Worm (Caenorhabditis elegans) whole organism, L1 larva: ENCODE results near the gene Y48G9A.7.

ENCODE experiments used
- C16A3.4 ChIP-seq: fragments of 150-350 bp; optimal IDR thresholded peaks from 2 replicates; lab custom pipeline; 2014; ENCODE audit warnings: missing biosample characterization, missing genetic modification characterization
- alr-1 ChIP-seq: fragments of 200-800 bp; sonication (Bioruptor generic); optimal IDR thresholded peaks from 2 replicates; lab custom pipeline; 2018; ENCODE audit warnings: borderline replicate concordance, mild to moderate bottlenecking, missing genetic modification characterization, missing compliant biosample characterization
- aly-2 ChIP-seq: fragments of 150-350 bp; optimal IDR thresholded peaks from 2 replicates; lab custom pipeline; 2014; ENCODE audit warnings: missing biosample characterization, missing genetic modification characterization
- ama-1 ChIP-seq: fragments of 150-350 bp; optimal IDR thresholded peaks from 2 replicates; lab custom pipeline; 2014
- blmp-1 ChIP-seq: fragments of 150-350 bp; optimal IDR thresholded peaks from 2 replicates; lab custom pipeline; 2014; ENCODE audit warnings: missing biosample characterization, missing genetic modification characterization
- ceh-82 ChIP-seq, 3 experiments: fragments of 150-350 bp in 1 of 3; sonication (generic microtip) in 2 of 3; optimal IDR thresholded peaks; 2 replicates each; lab custom pipeline; 2014 to 2017; ENCODE audit warnings: missing biosample characterization in 3 of 3, missing genetic modification characterization in 3 of 3
- ceh-88 ChIP-seq: fragments of 200-800 bp; sonication (Bioruptor generic); IDR thresholded peaks from 2 replicates; pipeline ENCODE4 v1.3.6; 2022; ENCODE audit warnings: missing genetic modification characterization, missing compliant biosample characterization
- ceh-90 ChIP-seq: sonication (generic microtip); optimal IDR thresholded peaks from 2 replicates; lab custom pipeline; 2016; ENCODE audit warnings: missing genetic modification characterization, missing compliant biosample characterization
- efl-1 ChIP-seq, 4 experiments: fragments of 150-350 bp; optimal IDR thresholded peaks in 3 of 4; peaks in 1 of 4; 1 replicate in 1 of 4; 2 replicates in 3 of 4; lab custom pipeline; 2014; ENCODE audit warnings: missing biosample characterization in 2 of 4, missing genetic modification characterization in 2 of 4, missing genetic modification reagents in 2 of 4
- egl-13 ChIP-seq: sonication (generic microtip); optimal IDR thresholded peaks from 2 replicates; lab custom pipeline; 2016; ENCODE audit warnings: missing genotype, missing genetic modification reagents, missing genetic modification characterization, missing compliant biosample characterization
- elt-2 ChIP-seq: sonication (generic microtip); optimal IDR thresholded peaks from 2 replicates; lab custom pipeline; 2016; ENCODE audit warnings: missing genetic modification characterization, mild to moderate bottlenecking, inconsistent platforms, missing compliant biosample characterization, missing genetic modification reagents
- fos-1 ChIP-seq: fragments of 150-350 bp; optimal IDR thresholded peaks from 2 replicates; lab custom pipeline; 2014; ENCODE audit warnings: missing biosample characterization, missing genetic modification characterization
- hlh-4 ChIP-seq: sonication (generic microtip); optimal IDR thresholded peaks from 2 replicates; lab custom pipeline; 2016; ENCODE audit warnings: mild to moderate bottlenecking, missing genetic modification characterization, missing compliant biosample characterization
- hpl-2 ChIP-seq: fragments of 150-350 bp; optimal IDR thresholded peaks from 2 replicates; lab custom pipeline; 2014; ENCODE audit warnings: missing biosample characterization, missing genetic modification reagents, missing genetic modification characterization
- isw-1 ChIP-seq: fragments of 200-800 bp; sonication (Bioruptor generic); IDR thresholded peaks from 2 replicates; pipeline ENCODE4 v1.3.6; 2022; ENCODE audit warnings: missing genetic modification characterization, missing compliant biosample characterization
- jun-1 ChIP-seq: fragments of 150-350 bp; optimal IDR thresholded peaks from 2 replicates; lab custom pipeline; 2014; ENCODE audit warnings: missing biosample characterization, missing genetic modification reagents, missing genetic modification characterization
- lin-13 ChIP-seq: fragments of 150-350 bp; optimal IDR thresholded peaks from 2 replicates; lab custom pipeline; 2014; ENCODE audit warnings: missing biosample characterization, missing genetic modification reagents, missing genetic modification characterization
- lin-14 ChIP-seq: fragments of 200-800 bp; sonication (Bioruptor generic); optimal IDR thresholded peaks from 2 replicates; lab custom pipeline; 2018; ENCODE audit warnings: mild to moderate bottlenecking, missing genetic modification characterization, moderate library complexity, missing compliant biosample characterization
- lin-15B ChIP-seq: fragments of 150-350 bp; sonication (generic microtip); optimal IDR thresholded peaks from 3 replicates; lab custom pipeline; 2014; ENCODE audit warnings: missing biosample characterization, missing genetic modification characterization
- lin-35 ChIP-seq, 2 experiments: fragments of 150-350 bp; optimal IDR thresholded peaks; 2 replicates each; lab custom pipeline; 2014; ENCODE audit warnings: missing biosample characterization in 2 of 2, missing genetic modification characterization in 2 of 2, missing genetic modification reagents in 2 of 2
- lsy-2 ChIP-seq, 2 experiments: fragments of 150-350 bp; optimal IDR thresholded peaks; 2 replicates each; lab custom pipeline; 2014; ENCODE audit warnings: missing biosample characterization in 2 of 2, missing genetic modification characterization in 2 of 2
- mdl-1 ChIP-seq, 2 experiments: fragments of 150-350 bp; optimal IDR thresholded peaks; 2 replicates each; lab custom pipeline; 2014 to 2017; ENCODE audit warnings: missing biosample characterization in 2 of 2, missing genetic modification characterization in 2 of 2, inconsistent platforms in 1 of 2
- mef-2 ChIP-seq: fragments of 150-350 bp; optimal IDR thresholded peaks from 2 replicates; lab custom pipeline; 2014; ENCODE audit warnings: missing biosample characterization, missing genetic modification characterization
- mep-1 ChIP-seq: fragments of 150-350 bp; optimal IDR thresholded peaks from 2 replicates; lab custom pipeline; 2014; ENCODE audit warnings: missing biosample characterization, missing genetic modification characterization
- nhr-12 ChIP-seq: sonication (generic microtip); optimal IDR thresholded peaks from 2 replicates; lab custom pipeline; 2017; ENCODE audit warnings: missing biosample characterization, missing genetic modification characterization
- nhr-19 ChIP-seq: fragments of 200-800 bp; sonication (Bioruptor generic); conservative IDR thresholded peaks from 2 replicates; pipeline ENCODE4 v1.3.6; 2022; ENCODE audit warnings: missing genetic modification characterization, missing compliant biosample characterization
- nhr-20 ChIP-seq: sonication (generic microtip); optimal IDR thresholded peaks from 2 replicates; lab custom pipeline; 2016; ENCODE audit warnings: mild to moderate bottlenecking, missing genetic modification characterization, missing compliant biosample characterization
- nhr-237 ChIP-seq: fragments of 150-350 bp; optimal IDR thresholded peaks from 2 replicates; lab custom pipeline; 2014; ENCODE audit warnings: missing biosample characterization, missing genetic modification characterization
- nhr-28 ChIP-seq: fragments of 150-350 bp; optimal IDR thresholded peaks from 2 replicates; lab custom pipeline; 2014; ENCODE audit warnings: missing biosample characterization, missing genetic modification characterization
- nhr-77 ChIP-seq: fragments of 150-350 bp; optimal IDR thresholded peaks from 2 replicates; lab custom pipeline; 2014; ENCODE audit warnings: missing biosample characterization, missing genetic modification characterization
- nhr-84 ChIP-seq: sonication (generic microtip); optimal IDR thresholded peaks from 2 replicates; lab custom pipeline; 2017; ENCODE audit warnings: missing biosample characterization, missing genetic modification characterization
- nhr-90 ChIP-seq: sonication (generic microtip); optimal IDR thresholded peaks from 2 replicates; lab custom pipeline; 2016; ENCODE audit warnings: mild to moderate bottlenecking, missing genetic modification characterization, missing compliant biosample characterization; ENCODE audit not compliant: poor library complexity
- pqm-1 ChIP-seq: sonication (generic microtip); optimal IDR thresholded peaks from 3 replicates; lab custom pipeline; 2017; ENCODE audit warnings: missing biosample characterization, missing genetic modification characterization
- skn-1 ChIP-seq: fragments of 150-350 bp; optimal IDR thresholded peaks from 2 replicates; lab custom pipeline; 2014; ENCODE audit warnings: missing biosample characterization, missing genetic modification characterization
- snu-23 ChIP-seq: sonication (generic microtip); optimal IDR thresholded peaks from 2 replicates; lab custom pipeline; 2016; ENCODE audit warnings: missing genetic modification characterization, missing compliant biosample characterization
- sox-4 ChIP-seq: sonication (generic microtip); optimal IDR thresholded peaks from 2 replicates; lab custom pipeline; 2016; ENCODE audit warnings: missing genetic modification characterization, missing compliant biosample characterization
- sptf-1 ChIP-seq: fragments of 150-350 bp; optimal IDR thresholded peaks from 2 replicates; lab custom pipeline; 2014; ENCODE audit warnings: missing biosample characterization, missing genetic modification characterization
- swsn-7 ChIP-seq: sonication (generic microtip); optimal IDR thresholded peaks from 2 replicates; lab custom pipeline; 2016; ENCODE audit warnings: missing genetic modification characterization, missing compliant biosample characterization
- tbx-2 ChIP-seq: sonication (generic microtip); optimal IDR thresholded peaks from 2 replicates; lab custom pipeline; 2016; ENCODE audit warnings: missing genetic modification characterization, missing compliant biosample characterization
- tlp-1 ChIP-seq: fragments of 150-350 bp; optimal IDR thresholded peaks from 2 replicates; lab custom pipeline; 2014; ENCODE audit warnings: missing biosample characterization, missing genetic modification characterization
- ztf-11 ChIP-seq, 2 experiments: sonication (generic microtip); optimal IDR thresholded peaks; 2 replicates each; lab custom pipeline; 2016 to 2017; ENCODE audit warnings: missing genetic modification characterization in 2 of 2, missing biosample characterization in 1 of 2, missing compliant biosample characterization in 1 of 2

Gene Y48G9A.7

DNA sequence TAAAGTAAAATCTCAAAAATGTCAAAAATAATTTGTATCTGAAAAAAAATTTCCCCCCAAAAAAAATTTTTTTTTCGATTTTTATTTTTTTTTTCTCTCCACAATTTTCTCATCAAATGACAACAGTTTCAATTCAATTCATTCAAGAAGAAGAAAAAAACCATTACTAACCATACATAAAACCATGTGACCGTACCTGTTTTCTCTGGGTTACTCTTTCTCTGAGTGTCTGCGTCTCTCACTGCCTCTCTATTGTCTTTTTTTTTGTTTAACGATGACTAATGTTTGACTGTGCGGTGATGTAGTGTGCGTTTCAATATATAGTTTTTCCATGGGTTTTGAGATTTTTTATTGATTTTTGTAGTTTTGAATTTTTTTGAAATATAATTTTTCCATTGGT lies 19.7 kb upstream of the Y48G9A.7 start (continued):
- TF ChIP-seq nhr-77 (tag; lab: Kevin White, UChicago) (peak; percentile 9), nhr-28 (tag; lab: Kevin White, UChicago) (no peak), efl-1 (optimal IDR thresholded peaks at IDR 0.05; lab: Kevin White, UChicago) (peak; percentile 66 to 68), efl-1 (GFP tag; optimal IDR thresholded peaks at IDR 0.05 in 1 of 2; lab: Kevin White, UChicago) (peak; percentile 33 to 91), lin-14 (GFP tag; lab: Kevin White, UChicago) (peak; percentile 74), ztf-11 (tag; optimal IDR thresholded peaks at IDR 0.05; lab: Kevin White, UChicago) (no peak), nhr-237 (peak; percentile 32), mef-2 (no peak), fos-1 (tag; lab: Kevin White, UChicago) (peak; percentile 74), isw-1 (GFP tag; lab: Robert Waterston, UW) (no peak), snu-23 (peak; percentile 89), ama-1 (lab: Kevin White, UChicago) (peak; percentile 2), nhr-90 (tag; lab: Kevin White, UChicago) (peak; percentile 85), ceh-88 (GFP tag; lab: Robert Waterston, UW) (no peak), lin-13 (peak; percentile 79), nhr-19 (GFP tag; lab: Robert Waterston, UW) (peak; percentile 60), C16A3.4 (tag; lab: Kevin White, UChicago) (peak; percentile 77), ceh-82 (tag; optimal IDR thresholded peaks at IDR 0.05; lab: Kevin White, UChicago) (peak in 1 of 3 experiments; percentile 24)

DNA sequence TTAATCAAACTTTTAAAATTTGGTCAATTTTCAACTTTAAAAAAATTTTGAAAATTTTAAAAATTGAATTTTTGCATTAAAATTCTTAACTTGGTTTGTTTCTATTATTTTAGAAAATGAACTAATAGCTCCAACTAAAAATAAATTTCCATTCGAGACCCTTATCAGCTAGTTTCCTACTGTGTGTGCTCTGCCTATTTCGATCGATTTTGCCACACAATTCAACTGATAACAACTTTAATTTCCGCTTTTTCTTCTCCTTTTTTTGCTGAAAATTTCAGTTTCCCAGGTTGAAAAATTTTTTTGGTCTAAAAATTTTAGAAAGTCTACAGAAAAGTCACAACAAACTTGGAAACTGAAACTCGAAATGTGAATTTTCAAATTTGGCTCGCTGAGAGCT lies 19.0 kb upstream of the Y48G9A.7 start:
- TF ChIP-seq ceh-82 (tag; optimal IDR thresholded peaks at IDR 0.05; lab: Kevin White, UChicago) (no peak), hlh-4 (tag; lab: Kevin White, UChicago) (no peak), mdl-1 (tag; optimal IDR thresholded peaks at IDR 0.05; lab: Kevin White, UChicago) (no peak), tbx-2 (tag; lab: Kevin White, UChicago) (no peak), sox-4 (tag; lab: Kevin White, UChicago) (no peak), lin-35 (GFP tag; optimal IDR thresholded peaks at IDR 0.05; lab: Kevin White, UChicago) (peak in 1 of 2 experiments; percentile 9), lin-14 (GFP tag; lab: Kevin White, UChicago) (no peak)

DNA sequence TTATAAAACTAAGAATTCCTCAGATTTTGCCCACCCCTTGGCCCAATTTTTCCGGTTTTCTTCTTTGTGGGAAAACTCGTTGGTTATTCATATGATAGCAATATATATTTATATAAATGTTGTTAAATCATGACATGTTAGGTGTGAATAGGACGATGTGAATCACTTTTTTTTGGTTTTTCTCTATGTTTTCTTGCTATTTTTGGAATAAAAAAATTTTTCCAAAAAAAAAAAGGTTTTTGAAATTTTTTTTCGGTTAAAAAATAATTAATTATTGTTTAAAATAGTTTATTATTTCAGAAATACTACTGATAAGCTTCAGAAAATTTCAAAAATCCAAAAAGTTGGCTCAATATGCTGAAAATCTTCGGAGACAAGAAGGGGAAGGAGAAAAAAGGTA lies 17.9 kb upstream of the Y48G9A.7 start, which contains the start of gene Y48G9A.9:
Y48G9A.9 (plus strand) TSS at position 301 of the 400 bp plus-strand sequence.
- TF ChIP-seq ama-1 (lab: Kevin White, UChicago), result no peak
- TF ChIP-seq mep-1 (tag; lab: Kevin White, UChicago), result no peak
- TF ChIP-seq efl-1 (optimal IDR thresholded peaks at IDR 0.05; lab: Kevin White, UChicago), result no peak
- TF ChIP-seq efl-1 (GFP tag; optimal IDR thresholded peaks at IDR 0.05 in 1 of 2; lab: Kevin White, UChicago), result no peak
- no peak for TF ChIP-seq lin-13
- no peak for TF ChIP-seq blmp-1 (tag; lab: Kevin White, UChicago)
- no peak for TF ChIP-seq snu-23
- TF ChIP-seq mef-2, result no peak
- TF ChIP-seq nhr-12 (tag; lab: Kevin White, UChicago), result no peak
- TF ChIP-seq jun-1 (tag; lab: Kevin White, UChicago), result no peak
- no peak for TF ChIP-seq sptf-1 (tag; lab: Kevin White, UChicago)
- TF ChIP-seq skn-1, result no peak
- TF ChIP-seq pqm-1, result no peak
- TF ChIP-seq alr-1, result no peak
- TF ChIP-seq hpl-2 (GFP tag; lab: Kevin White, UChicago), result no peak
- TF ChIP-seq, all 84 proteins: peak for 0

DNA sequence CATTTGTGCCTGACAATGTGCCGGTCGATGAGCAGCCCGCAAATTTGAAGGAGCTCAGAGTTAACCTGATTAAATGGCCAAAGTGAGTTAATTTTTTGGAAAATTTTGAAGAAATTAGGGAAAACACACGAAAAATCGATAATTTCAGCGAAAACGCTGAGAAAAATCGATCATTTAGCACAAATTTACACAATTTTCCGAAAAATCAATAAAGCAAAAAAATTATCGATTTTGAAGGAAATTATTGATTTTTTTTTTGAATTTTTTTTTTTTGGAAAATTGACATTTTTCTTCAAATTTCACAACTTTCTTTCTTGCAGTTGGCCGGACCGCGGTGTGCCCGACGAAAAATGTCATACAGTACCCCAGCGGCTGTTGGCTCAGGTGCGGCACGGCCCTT lies 12.2 kb upstream of the Y48G9A.7 start:
- TF ChIP-seq ceh-90 (tag; lab: Kevin White, UChicago) (no peak), ceh-88 (GFP tag; lab: Robert Waterston, UW) (no peak), aly-2 (tag; lab: Kevin White, UChicago) (no peak)

DNA sequence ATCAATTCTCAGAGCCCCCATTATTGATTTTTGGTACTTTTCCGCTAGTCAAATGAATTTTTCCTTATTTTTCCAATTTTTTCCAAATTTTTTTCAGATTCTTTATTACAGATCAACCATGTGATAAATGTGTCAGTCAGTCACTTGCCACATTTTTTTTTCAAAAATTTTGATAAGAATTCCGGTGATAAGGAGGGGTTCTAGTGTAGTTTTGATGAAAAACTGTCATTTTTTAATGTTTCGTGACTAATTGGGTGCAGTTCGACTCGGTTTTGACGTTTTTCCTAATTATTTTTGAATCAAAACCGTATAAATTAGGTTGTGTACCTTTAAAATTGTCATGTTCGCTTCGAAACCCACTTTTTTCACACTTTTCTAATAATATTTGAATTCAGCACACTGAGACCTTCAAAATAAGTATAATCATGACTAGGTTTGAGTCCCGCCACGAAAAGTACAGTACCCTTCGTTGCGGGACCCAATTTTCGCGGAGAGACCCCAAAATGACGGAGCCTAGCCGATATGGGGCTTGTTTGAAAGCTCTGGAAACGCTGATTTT lies 10.5 kb upstream of the Y48G9A.7 start:
- TF ChIP-seq jun-1 (tag; lab: Kevin White, UChicago) (peak; percentile 6), lin-15B (tag; lab: Kevin White, UChicago) (no peak), efl-1 (optimal IDR thresholded peaks at IDR 0.05; lab: Kevin White, UChicago) (no peak), efl-1 (GFP tag; optimal IDR thresholded peaks at IDR 0.05 in 1 of 2; lab: Kevin White, UChicago) (peak in 1 of 2 experiments; percentile 22), nhr-12 (tag; lab: Kevin White, UChicago) (no peak), skn-1 (no peak), nhr-77 (tag; lab: Kevin White, UChicago) (no peak), elt-2 (tag; lab: Kevin White, UChicago) (peak; percentile 19), lsy-2 (tag; optimal IDR thresholded peaks at IDR 0.05; lab: Kevin White, UChicago) (no peak), tlp-1 (tag; lab: Kevin White, UChicago) (no peak), egl-13 (tag; lab: Kevin White, UChicago) (no peak), nhr-84 (tag; lab: Kevin White, UChicago) (no peak), swsn-7 (tag; lab: Kevin White, UChicago) (no peak), nhr-20 (tag; lab: Kevin White, UChicago) (no peak), sox-4 (tag; lab: Kevin White, UChicago) (no peak)
